Worm (Caenorhabditis elegans): ENCODE data around the gene pfs-2.

ce11 chrII:14351352-14351751 lies 6.8 kb upstream of the pfs-2 start:
- TF ChIP-seq lin-35 (GFP tag; optimal IDR thresholded peaks at IDR 0.05) = no peak
- TF ChIP-seq fkh-10 (GFP tag; optimal IDR thresholded peaks at IDR 0.05) = no peak
- TF ChIP-seq nhr-76 (tag; optimal IDR thresholded peaks at IDR 0.05) = no peak
- no peak for TF ChIP-seq zag-1 (tag; optimal IDR thresholded peaks at IDR 0.05)
